Fruit fly (Drosophila melanogaster) whole organism, pupa: Measurements from ENCODE around the gene RYa-R.

Source experiments
- CG12605 ChIP-seq: fragments of 200-800 bp; sonication (Bioruptor generic); IDR thresholded peaks from 2 replicates; pipeline ENCODE4 v1.3.6; 2022; ENCODE audit warnings: missing biosample characterization, missing genetic modification characterization
- CG14655 ChIP-seq: fragments of 200-800 bp; sonication (Bioruptor generic); optimal IDR thresholded peaks from 3 replicates; lab custom pipeline; 2017; ENCODE audit warnings: mild to moderate bottlenecking, missing biosample characterization, missing genetic modification reagents, missing genetic modification characterization
- CG15710 ChIP-seq: fragments of 200-800 bp; sonication (Bioruptor generic); optimal IDR thresholded peaks from 2 replicates; lab custom pipeline; 2018; ENCODE audit warnings: missing biosample characterization, mild to moderate bottlenecking, missing genetic modification characterization, moderate library complexity
- CG17806 ChIP-seq: fragments of 200-800 bp; sonication (Bioruptor generic); optimal IDR thresholded peaks from 2 replicates; lab custom pipeline; 2018; ENCODE audit warnings: missing biosample characterization, mild to moderate bottlenecking, missing genetic modification characterization, moderate library complexity
- CG32121 ChIP-seq: fragments of 200-800 bp; sonication (Bioruptor generic); IDR thresholded peaks from 2 replicates; pipeline ENCODE4 v1.3.6; 2022; ENCODE audit warnings: missing biosample characterization, missing genetic modification characterization
- CG8159 ChIP-seq: fragments of 200-800 bp; sonication (Bioruptor generic); optimal IDR thresholded peaks from 3 replicates; lab custom pipeline; 2018; ENCODE audit warnings: missing biosample characterization, mild to moderate bottlenecking, missing genetic modification characterization, moderate library complexity
- CG8301 ChIP-seq: fragments of 200-800 bp; sonication (Bioruptor generic); optimal IDR thresholded peaks from 2 replicates; lab custom pipeline; 2018; ENCODE audit warnings: missing biosample characterization, mild to moderate bottlenecking, missing genetic modification characterization
- CG9948 ChIP-seq: fragments of 200-800 bp; sonication (Bioruptor generic); optimal IDR thresholded peaks from 2 replicates; lab custom pipeline; 2018; ENCODE audit warnings: missing biosample characterization, mild to moderate bottlenecking, missing genetic modification characterization, moderate library complexity
- Ets98B ChIP-seq: fragments of 200-800 bp; sonication (Bioruptor generic); IDR thresholded peaks from 2 replicates; pipeline ENCODE4 v1.3.6; 2022; ENCODE audit warnings: missing biosample characterization, missing genetic modification characterization
- Pif1A ChIP-seq: fragments of 200-800 bp; sonication (Bioruptor generic); optimal IDR thresholded peaks from 3 replicates; lab custom pipeline; 2016; ENCODE audit warnings: missing biosample characterization, missing genetic modification characterization
- Pif1B ChIP-seq: fragments of 200-800 bp; sonication (Bioruptor generic); optimal IDR thresholded peaks from 3 replicates; lab custom pipeline; 2016; ENCODE audit warnings: missing biosample characterization, missing genetic modification characterization
- Snoo ChIP-seq: fragments of 200-800 bp; sonication (Bioruptor generic); optimal IDR thresholded peaks from 3 replicates; lab custom pipeline; 2017; ENCODE audit warnings: missing biosample characterization, mild to moderate bottlenecking, missing genetic modification characterization, inconsistent platforms

DNA sequence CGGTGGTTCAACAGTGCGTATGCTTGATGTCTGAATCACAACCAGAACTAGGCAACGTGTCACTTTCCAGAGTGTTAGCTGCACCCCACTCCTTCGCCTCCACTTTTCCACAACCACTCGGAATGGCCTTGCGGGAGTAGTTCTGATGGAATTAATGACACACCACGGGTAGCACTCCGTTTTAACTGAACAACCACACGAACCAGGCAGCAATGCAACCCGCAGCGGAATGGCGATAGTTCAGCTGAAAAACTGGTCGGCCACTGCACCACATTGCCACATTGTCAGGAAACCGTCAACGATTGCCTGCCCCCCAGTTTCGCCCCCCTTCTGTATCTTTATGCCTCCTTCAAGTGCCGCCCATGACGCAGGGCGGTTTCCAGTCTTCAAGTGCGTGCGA, 90.8 kb downstream of the RYa-R start, which contains the start of gene Cpr97Ea:
- TF ChIP-seq CG8301 (no peak), CG32121 (GFP tag; lab: Robert Waterston, UW) (no peak), CG15710 (tag; lab: Kevin White, UChicago) (no peak), Ets98B (GFP tag; lab: Robert Waterston, UW) (no peak), CG17806 (tag; lab: Kevin White, UChicago) (no peak), CG8159 (tag; lab: Kevin White, UChicago) (no peak), CG14655 (GFP tag; lab: Kevin White, UChicago) (no peak), CG12605 (GFP tag; lab: Robert Waterston, UW) (no peak), Pif1B (GFP tag; lab: Kevin White, UChicago) (no peak), CG9948 (tag; lab: Kevin White, UChicago) (no peak), Snoo (tag; lab: Kevin White, UChicago) (no peak), Pif1A (GFP tag; lab: Kevin White, UChicago) (no peak)
